Fruit fly (Drosophila melanogaster) whole organism: ENCODE data around the gene CG17549.

ENCODE experiments used
- CG8478 ChIP-seq: fragments of >200 bp; optimal IDR thresholded peaks from 2 replicates; lab custom pipeline; 2018; ENCODE audit warnings: inconsistent platforms
- Dll ChIP-seq: fragments of >200 bp; optimal IDR thresholded peaks from 2 replicates; lab custom pipeline; 2017
- pan ChIP-seq: fragments of >200 bp; optimal IDR thresholded peaks from 2 replicates; lab custom pipeline; 2017
- psq ChIP-seq: fragments of >200 bp; optimal IDR thresholded peaks from 2 replicates; lab custom pipeline; 2017

DNA sequence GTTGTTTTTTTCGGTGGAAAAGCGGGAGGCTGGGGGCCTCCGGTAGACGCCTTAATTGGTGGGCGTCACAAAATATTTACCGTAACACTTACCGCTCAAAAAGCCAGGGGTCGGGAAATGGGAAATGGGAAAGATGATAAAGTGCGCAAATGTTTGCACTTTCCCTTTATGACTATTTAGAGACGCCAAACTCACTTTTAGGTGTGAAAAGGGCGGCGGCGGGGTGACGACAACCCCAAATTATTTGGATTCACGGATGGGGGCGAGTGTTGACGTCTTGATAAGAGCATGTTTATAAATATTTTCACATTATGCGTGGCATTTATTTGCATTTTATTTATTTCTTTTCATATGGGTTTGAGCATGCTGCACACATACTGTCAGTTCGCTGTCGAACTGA is 19.8 kb downstream of the CG17549 start, which contains the start of gene CG17349:
- TF ChIP-seq pan (lab: Kevin White, UChicago): no peak
- no peak for TF ChIP-seq psq (lab: Kevin White, UChicago)
- TF ChIP-seq CG8478 (lab: Kevin White, UChicago): no peak
- no peak for TF ChIP-seq Dll (lab: Kevin White, UChicago)
